Worm (Caenorhabditis elegans): ENCODE results near the gene F43C9.1.

Gene F43C9.1

DNA sequence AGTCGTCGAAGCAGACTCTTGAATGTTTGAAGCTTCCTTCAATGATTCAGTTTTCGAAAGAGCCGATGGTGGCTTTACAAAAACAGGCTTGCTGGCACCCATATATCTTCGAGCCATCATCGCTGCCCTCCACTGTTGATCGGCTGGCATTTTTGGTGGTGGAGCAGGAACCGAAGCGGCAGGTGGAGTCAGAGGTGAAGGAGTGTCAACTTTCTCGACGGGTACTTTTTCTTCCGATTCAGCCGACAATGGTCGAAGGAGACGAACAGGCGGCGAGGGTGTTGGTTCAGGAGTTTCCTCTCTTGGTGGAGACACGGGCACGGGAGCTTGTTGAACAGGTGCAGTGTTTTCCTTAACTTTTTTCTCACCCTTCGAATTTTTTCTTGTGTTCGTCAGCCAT lies 49.2 kb downstream of the F43C9.1 start:
- TF ChIP-seq cog-1 (tag; optimal IDR thresholded peaks at IDR 0.05) (no peak), ztf-29 (GFP tag; IDR thresholded peaks at IDR 0.05) (no peak), med-1 (GFP tag; optimal IDR thresholded peaks at IDR 0.05; ENCODE audit: insufficient read depth) (no peak), ztf-23 (GFP tag; IDR thresholded peaks at IDR 0.05) (no peak), T22C8.4 (GFP tag; IDR thresholded peaks at IDR 0.05) (no peak), klf-2 (GFP tag; conservative IDR thresholded peaks at IDR 0.05) (no peak), ref-1 (GFP tag; conservative IDR thresholded peaks at IDR 0.05) (no peak), tab-1 (GFP tag; IDR thresholded peaks at IDR 0.05) (no peak), flt-1 (GFP tag; IDR thresholded peaks at IDR 0.05) (no peak)

DNA sequence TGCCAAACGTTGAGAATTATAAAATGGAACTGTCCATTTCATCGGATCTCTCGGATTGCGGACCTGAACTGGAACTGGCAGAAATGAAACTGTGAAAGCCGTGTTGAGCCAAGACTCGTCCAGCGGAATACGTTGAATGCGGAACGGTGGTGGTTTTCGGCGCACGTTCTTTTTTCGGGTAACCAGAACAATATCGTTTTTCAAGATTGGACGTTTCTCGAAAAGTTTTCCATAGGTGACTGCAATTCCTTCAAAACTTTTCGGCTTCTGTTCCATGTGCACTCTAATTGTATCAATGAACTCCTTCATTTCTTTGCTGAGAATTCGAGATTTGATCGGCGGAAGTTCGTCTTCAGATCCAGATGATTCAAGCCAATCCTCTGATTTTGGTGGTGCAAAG lies 51.7 kb downstream of the F43C9.1 start:
- no peak for TF ChIP-seq ref-1 (GFP tag; conservative IDR thresholded peaks at IDR 0.05)
- no peak for TF ChIP-seq flt-1 (GFP tag; IDR thresholded peaks at IDR 0.05)
- TF ChIP-seq klf-2 (GFP tag; conservative IDR thresholded peaks at IDR 0.05), result no peak
- TF ChIP-seq ztf-23 (GFP tag; IDR thresholded peaks at IDR 0.05), result no peak
- no peak for TF ChIP-seq cog-1 (tag; optimal IDR thresholded peaks at IDR 0.05)
- no peak for TF ChIP-seq ztf-29 (GFP tag; IDR thresholded peaks at IDR 0.05)
- no peak for TF ChIP-seq T22C8.4 (GFP tag; IDR thresholded peaks at IDR 0.05)
- no peak for TF ChIP-seq tab-1 (GFP tag; IDR thresholded peaks at IDR 0.05)
- no peak for TF ChIP-seq med-1 (GFP tag; optimal IDR thresholded peaks at IDR 0.05; ENCODE audit: insufficient read depth)
